Fruit fly (Drosophila melanogaster) Kc167 (cell line): ENCODE results near the gene CG16984.

Experiments used
- Myc ChIP-seq: fragments of >200 bp; optimal IDR thresholded peaks from 2 replicates; lab custom pipeline; 2017; ENCODE audit warnings: missing external identifiers
- Sin3A ChIP-seq: fragments of >200 bp; optimal IDR thresholded peaks from 2 replicates; lab custom pipeline; 2018; ENCODE audit warnings: missing external identifiers
- h ChIP-seq: fragments of >200 bp; optimal IDR thresholded peaks from 3 replicates; lab custom pipeline; 2018; ENCODE audit warnings: missing external identifiers
- insv ChIP-seq: fragments of >200 bp; optimal IDR thresholded peaks from 3 replicates; lab custom pipeline; 2018; ENCODE audit warnings: missing external identifiers
- psq ChIP-seq: fragments of >200 bp; optimal IDR thresholded peaks from 2 replicates; lab custom pipeline; 2017; ENCODE audit warnings: missing external identifiers
- ttk ChIP-seq: sonication (Bioruptor generic); optimal IDR thresholded peaks from 2 replicates; lab custom pipeline; 2017; ENCODE audit warnings: missing external identifiers

dm6 chr3L:2555670-2556069 is 39.9 kb upstream of the CG16984 start:
- no peak for TF ChIP-seq insv (lab: Kevin White, UChicago)
- no peak for TF ChIP-seq ttk (lab: Kevin White, UChicago)
- TF ChIP-seq h (lab: Kevin White, UChicago), result no peak
- TF ChIP-seq psq (lab: Kevin White, UChicago), result no peak
- no peak for TF ChIP-seq Myc (lab: Kevin White, UChicago)
- no peak for TF ChIP-seq Sin3A
